Worm (Caenorhabditis elegans): ENCODE results near the gene F53A2.3.

DNA sequence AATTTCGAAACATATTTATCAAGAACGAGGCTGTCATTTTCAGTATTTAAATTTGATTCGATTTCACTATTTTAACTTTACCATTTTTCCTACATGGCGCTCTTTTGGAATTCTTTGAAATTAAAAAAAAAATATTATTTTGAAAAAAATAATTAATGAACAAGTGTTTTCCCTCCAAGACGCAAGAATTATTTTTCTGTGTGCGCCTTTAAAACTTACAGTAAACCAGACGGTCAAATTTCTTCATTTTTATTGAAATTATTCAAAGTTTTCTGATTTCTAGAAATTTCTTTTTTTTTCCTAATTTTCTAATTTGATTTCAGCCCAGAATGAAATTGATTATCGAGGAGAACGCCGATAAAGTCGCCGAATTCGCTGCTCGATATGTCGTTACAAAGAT is 49.5 kb upstream of the F53A2.3 start, which contains the start of gene T03F6.3:
- TF ChIP-seq tab-1 (GFP tag; IDR thresholded peaks at IDR 0.05) (no peak), ref-1 (GFP tag; conservative IDR thresholded peaks at IDR 0.05) (no peak), med-1 (GFP tag; optimal IDR thresholded peaks at IDR 0.05; ENCODE audit: insufficient read depth) (no peak), ztf-23 (GFP tag; IDR thresholded peaks at IDR 0.05) (no peak), flt-1 (GFP tag; IDR thresholded peaks at IDR 0.05) (no peak), ztf-29 (GFP tag; IDR thresholded peaks at IDR 0.05) (no peak), klf-2 (GFP tag; conservative IDR thresholded peaks at IDR 0.05) (no peak), cog-1 (tag; optimal IDR thresholded peaks at IDR 0.05) (no peak), T22C8.4 (GFP tag; IDR thresholded peaks at IDR 0.05) (no peak)
